Fruit fly (Drosophila melanogaster): ENCODE results near the gene CG34250.

dm6 chr3L:17495266-17495961 is 19.4 kb downstream of the CG34250 start:
- no peak for TF ChIP-seq CTCF (optimal IDR thresholded peaks at IDR 0.05)
- TF ChIP-seq CG8478 (optimal IDR thresholded peaks at IDR 0.05), result no peak

Data from S2 (cell line).